Fruit fly (Drosophila melanogaster) whole organism, embryonic: ENCODE results near the gene Bet1.

Source experiments
- C15 ChIP-seq: fragments of 200-800 bp; sonication (Bioruptor generic); IDR thresholded peaks from 3 replicates; pipeline ENCODE4 v1.3.6; 2022; ENCODE audit warnings: missing biosample characterization, missing genetic modification characterization
- CG11247 ChIP-seq: fragments of 200-800 bp; sonication (Bioruptor generic); IDR thresholded peaks from 2 replicates; pipeline ENCODE4 v1.3.6; 2022; ENCODE audit warnings: missing biosample characterization, missing genetic modification characterization
- CG11695 ChIP-seq: fragments of 200-800 bp; sonication (Bioruptor generic); IDR thresholded peaks from 3 replicates; pipeline ENCODE4 v1.3.6; 2022; ENCODE audit warnings: missing biosample characterization, missing genetic modification characterization
- CG12071 ChIP-seq: fragments of 200-800 bp; sonication (Bioruptor generic); optimal IDR thresholded peaks from 3 replicates; lab custom pipeline; 2018; ENCODE audit warnings: missing biosample characterization, mild to moderate bottlenecking, missing genetic modification characterization
- CG12219 ChIP-seq: fragments of 200-800 bp; sonication (Bioruptor generic); optimal IDR thresholded peaks from 3 replicates; lab custom pipeline; 2018; ENCODE audit warnings: missing biosample characterization, mild to moderate bottlenecking, missing genetic modification characterization
- CG12391 ChIP-seq: fragments of 200-800 bp; sonication (Bioruptor generic); optimal IDR thresholded peaks from 3 replicates; lab custom pipeline; 2018; ENCODE audit warnings: missing biosample characterization, mild to moderate bottlenecking, missing genetic modification characterization, moderate library complexity
- CG12744 ChIP-seq: fragments of 200-800 bp; sonication (Bioruptor generic); optimal IDR thresholded peaks from 2 replicates; lab custom pipeline; 2016; ENCODE audit warnings: missing biosample characterization, missing genetic modification characterization
- CG13424 ChIP-seq: fragments of 200-800 bp; sonication (Bioruptor generic); optimal IDR thresholded peaks from 2 replicates; lab custom pipeline; 2019; ENCODE audit warnings: missing biosample characterization, mild to moderate bottlenecking, missing genetic modification characterization, moderate library complexity
- CG14014 ChIP-seq: fragments of 200-800 bp; sonication (Bioruptor generic); IDR thresholded peaks from 2 replicates; pipeline ENCODE4 v1.3.6; 2022; ENCODE audit warnings: missing biosample characterization, missing genetic modification characterization
- CG14667 ChIP-seq: fragments of 200-800 bp; sonication (Bioruptor generic); IDR thresholded peaks from 2 replicates; pipeline ENCODE4 v1.3.6; 2022; ENCODE audit warnings: missing biosample characterization, missing genetic modification characterization
- CG15011 ChIP-seq: fragments of 200-800 bp; sonication (Bioruptor generic); optimal IDR thresholded peaks from 3 replicates; lab custom pipeline; 2018; ENCODE audit warnings: missing biosample characterization, mild to moderate bottlenecking, missing genetic modification characterization
- CG1529 ChIP-seq: fragments of 200-800 bp; sonication (Bioruptor generic); optimal IDR thresholded peaks from 3 replicates; lab custom pipeline; 2018; ENCODE audit warnings: missing biosample characterization, missing genetic modification characterization
- CG1602 ChIP-seq: fragments of 200-800 bp; sonication (Bioruptor generic); optimal IDR thresholded peaks from 3 replicates; lab custom pipeline; 2016; ENCODE audit warnings: missing biosample characterization, missing genetic modification characterization
- CG17829 ChIP-seq: fragments of 200-800 bp; optimal IDR thresholded peaks from 2 replicates; lab custom pipeline; 2019; ENCODE audit warnings: missing biosample characterization, mild to moderate bottlenecking, missing genetic modification characterization, moderate library complexity
- CG17912 ChIP-seq: fragments of 200-800 bp; sonication (Bioruptor generic); optimal IDR thresholded peaks from 2 replicates; lab custom pipeline; 2018; ENCODE audit warnings: missing biosample characterization, mild to moderate bottlenecking, missing genetic modification characterization
- CG2116 ChIP-seq: fragments of 200-800 bp; sonication (Bioruptor generic); optimal IDR thresholded peaks from 3 replicates; lab custom pipeline; 2018; ENCODE audit warnings: missing biosample characterization, mild to moderate bottlenecking, missing genetic modification characterization
- CG2120 ChIP-seq: fragments of 200-800 bp; sonication (Bioruptor generic); optimal IDR thresholded peaks from 3 replicates; lab custom pipeline; 2016; ENCODE audit warnings: missing biosample characterization, missing genetic modification characterization
- CG2129 ChIP-seq: fragments of 200-800 bp; sonication (Bioruptor generic); IDR thresholded peaks from 2 replicates; pipeline ENCODE4 v1.3.6; 2022; ENCODE audit warnings: missing biosample characterization, missing genetic modification characterization; ENCODE audit not compliant: partially characterized antibody
- CG2712 ChIP-seq: fragments of 200-800 bp; optimal IDR thresholded peaks from 3 replicates; lab custom pipeline; 2019; ENCODE audit warnings: missing biosample characterization, mild to moderate bottlenecking, missing genetic modification characterization, moderate library complexity
- CG5953 ChIP-seq: fragments of 200-800 bp; sonication (Bioruptor generic); IDR thresholded peaks from 2 replicates; pipeline ENCODE4 v1.3.6; 2022; ENCODE audit warnings: missing biosample characterization, missing genetic modification characterization
- CG6689 ChIP-seq: fragments of 200-800 bp; sonication (Bioruptor generic); IDR thresholded peaks from 2 replicates; pipeline ENCODE4 v1.3.6; 2022; ENCODE audit warnings: missing biosample characterization, missing genetic modification characterization
- CG7271 ChIP-seq: fragments of 200-800 bp; sonication (Bioruptor generic); optimal IDR thresholded peaks from 2 replicates; lab custom pipeline; 2018; ENCODE audit warnings: missing biosample characterization, mild to moderate bottlenecking, missing genetic modification characterization, moderate library complexity
- CG7357 ChIP-seq: fragments of 200-800 bp; sonication (Bioruptor generic); IDR thresholded peaks from 3 replicates; pipeline ENCODE4 v1.3.6; 2022; ENCODE audit warnings: missing biosample characterization, missing genetic modification characterization
- CrebB ChIP-seq: fragments of 200-800 bp; sonication (Bioruptor generic); optimal IDR thresholded peaks from 3 replicates; lab custom pipeline; 2018; ENCODE audit warnings: missing biosample characterization, mild to moderate bottlenecking, missing genetic modification characterization
- Deaf1 ChIP-seq: fragments of 200-800 bp; optimal IDR thresholded peaks from 3 replicates; lab custom pipeline; 2019; ENCODE audit warnings: missing biosample characterization, mild to moderate bottlenecking, missing genetic modification characterization, moderate library complexity
- Doc3 ChIP-seq: fragments of 200-800 bp; sonication (Bioruptor generic); IDR thresholded peaks from 3 replicates; pipeline ENCODE4 v1.3.6; 2022; ENCODE audit warnings: missing biosample characterization, missing genetic modification characterization; ENCODE audit not compliant: partially characterized antibody
- Ets65A ChIP-seq: fragments of 200-800 bp; sonication (Bioruptor generic); peaks from one replicate; lab custom pipeline; 2016; ENCODE audit warnings: missing biosample characterization, missing genetic modification characterization
- Lhr ChIP-seq: fragments of 200-800 bp; sonication (Bioruptor generic); optimal IDR thresholded peaks from 3 replicates; lab custom pipeline; 2017; ENCODE audit warnings: mild to moderate bottlenecking, missing biosample characterization, missing genetic modification reagents, missing genetic modification characterization
- MBD-R2 ChIP-seq: fragments of 200-800 bp; sonication (Bioruptor generic); IDR thresholded peaks from 2 replicates; pipeline ENCODE4 v1.3.6; 2022; ENCODE audit warnings: missing biosample characterization, missing genetic modification characterization
- MESR4 ChIP-seq: fragments of 200-800 bp; sonication (Bioruptor generic); optimal IDR thresholded peaks from 2 replicates; lab custom pipeline; 2018; ENCODE audit warnings: missing biosample characterization, mild to moderate bottlenecking, missing genetic modification characterization, moderate library complexity
- NFAT ChIP-seq: fragments of 200-800 bp; sonication (Bioruptor generic); IDR thresholded peaks from 2 replicates; pipeline ENCODE4 v1.3.6; 2022; ENCODE audit warnings: missing biosample characterization, missing genetic modification characterization
- Nf-YC ChIP-seq: fragments of 200-800 bp; optimal IDR thresholded peaks from 3 replicates; lab custom pipeline; 2019; ENCODE audit warnings: missing biosample characterization, mild to moderate bottlenecking, missing genetic modification characterization, moderate library complexity
- Ravus ChIP-seq: fragments of 200-800 bp; sonication (Bioruptor generic); IDR thresholded peaks from 2 replicates; pipeline ENCODE4 v1.3.6; 2022; ENCODE audit warnings: missing biosample characterization, missing genetic modification characterization
- Scr ChIP-seq: fragments of 200-800 bp; sonication (Bioruptor generic); IDR thresholded peaks from 2 replicates; pipeline ENCODE4 v1.3.6; 2022; ENCODE audit warnings: missing biosample characterization, missing genetic modification characterization; ENCODE audit not compliant: partially characterized antibody
- Sox100B ChIP-seq: fragments of 200-800 bp; sonication (Bioruptor generic); optimal IDR thresholded peaks from 3 replicates; lab custom pipeline; 2018; ENCODE audit warnings: missing biosample characterization, mild to moderate bottlenecking, missing genetic modification characterization
- YL-1 ChIP-seq: fragments of 200-800 bp; sonication (Bioruptor generic); optimal IDR thresholded peaks from 3 replicates; lab custom pipeline; 2017; ENCODE audit warnings: missing biosample characterization, mild to moderate bottlenecking, missing genetic modification characterization
- ab ChIP-seq: fragments of 200-800 bp; sonication (Bioruptor generic); optimal IDR thresholded peaks from 2 replicates; lab custom pipeline; 2016; ENCODE audit warnings: missing biosample characterization, missing genetic modification characterization
- abd-A ChIP-seq: fragments of 200-800 bp; sonication (Bioruptor generic); optimal IDR thresholded peaks from 3 replicates; lab custom pipeline; 2019; ENCODE audit warnings: missing biosample characterization, mild to moderate bottlenecking, missing genetic modification characterization, moderate library complexity
- ash1 ChIP-seq: fragments of 200-800 bp; sonication (Bioruptor generic); optimal IDR thresholded peaks from 2 replicates; lab custom pipeline; 2018; ENCODE audit warnings: missing biosample characterization, mild to moderate bottlenecking, missing genetic modification characterization
- az2 ChIP-seq: fragments of 200-800 bp; sonication (Bioruptor generic); optimal IDR thresholded peaks from 3 replicates; lab custom pipeline; 2016; ENCODE audit warnings: missing biosample characterization, missing genetic modification characterization
- bowl ChIP-seq: fragments of 200-800 bp; sonication (Bioruptor generic); IDR thresholded peaks from 2 replicates; pipeline ENCODE4 v1.3.6; 2022; ENCODE audit warnings: missing biosample characterization, missing genetic modification characterization
- caup ChIP-seq: fragments of 200-800 bp; sonication (Bioruptor generic); optimal IDR thresholded peaks from 3 replicates; lab custom pipeline; 2017; ENCODE audit warnings: missing biosample characterization, mild to moderate bottlenecking, missing genetic modification characterization, moderate library complexity; ENCODE audit not compliant: severe bottlenecking
- esg ChIP-seq: fragments of 200-800 bp; sonication (Bioruptor generic); conservative IDR thresholded peaks from 2 replicates; pipeline ENCODE4 v1.3.6; 2022; ENCODE audit warnings: missing biosample characterization, missing genetic modification characterization
- insv ChIP-seq, 2 experiments: fragments of 200-800 bp; sonication (Bioruptor generic); optimal IDR thresholded peaks; 3 replicates each; lab custom pipeline; 2016 to 2018; ENCODE audit warnings: missing biosample characterization in 2 of 2, missing genetic modification characterization in 2 of 2
- nom ChIP-seq: fragments of 200-800 bp; sonication (Bioruptor generic); optimal IDR thresholded peaks from 2 replicates; lab custom pipeline; 2017; ENCODE audit warnings: missing biosample characterization, missing genetic modification characterization, mild to moderate bottlenecking, moderate library complexity, missing genetic modification reagents
- pan ChIP-seq, 4 experiments: fragments of >200 bp in 3 of 4; fragments of 200-800 bp in 1 of 4; sonication (Bioruptor generic) in 1 of 4; optimal IDR thresholded peaks in 3 of 4; IDR thresholded peaks in 1 of 4; 2 replicates each; pipeline versions ENCODE4 v1.3.6 to Lab custom; 2017 to 2022; ENCODE audit warnings: missing biosample characterization in 2 of 4, missing genetic modification characterization in 2 of 4, mixed read lengths in 1 of 4
- ranshi ChIP-seq: fragments of 200-800 bp; sonication (Bioruptor generic); IDR thresholded peaks from 2 replicates; pipeline ENCODE4 v1.3.6; 2022; ENCODE audit warnings: missing biosample characterization, missing genetic modification characterization
- sc ChIP-seq, 3 experiments: fragments of >200 bp in 2 of 3; fragments of 200-800 bp in 1 of 3; sonication (Bioruptor generic) in 1 of 3; optimal IDR thresholded peaks; 2 replicates in 2 of 3; 3 replicates in 1 of 3; lab custom pipeline; 2017; ENCODE audit warnings: mild to moderate bottlenecking in 1 of 3, missing biosample characterization in 1 of 3, missing genetic modification characterization in 1 of 3, missing genetic modification reagents in 1 of 3
- seq ChIP-seq: fragments of 200-800 bp; sonication (Bioruptor generic); IDR thresholded peaks from 2 replicates; pipeline ENCODE4 v1.3.6; 2022; ENCODE audit warnings: missing biosample characterization, missing genetic modification characterization

The Bet1 gene

dm6 chr3L:19264141-19264487 is 2.9 kb downstream of the Bet1 start, which contains the start of gene Max (continued):
- peak; percentile 84 for TF ChIP-seq CG2712 (tag; lab: Kevin White, UChicago)
- peak; percentile 65 for TF ChIP-seq CG11247 (GFP tag; lab: Robert Waterston, UW)
- peak; percentile 63 for TF ChIP-seq CrebB
- peak; percentile 45 for TF ChIP-seq esg (GFP tag; lab: Robert Waterston, UW)
- peak; percentile 44 for TF ChIP-seq CG7271 (tag; lab: Kevin White, UChicago)
- peak; percentile 22; the same call in 1 of the 2 replicates for TF ChIP-seq Ravus (GFP tag; lab: Robert Waterston, UW)
- peak; percentile 90 for TF ChIP-seq MBD-R2 (GFP tag; lab: Robert Waterston, UW)
- TF ChIP-seq sc (optimal IDR thresholded peaks at IDR 0.05; lab: Kevin White, UChicago), result no peak
- peak; percentile 17 for TF ChIP-seq sc (GFP tag; optimal IDR thresholded peaks at IDR 0.05; lab: Kevin White, UChicago)
- peak in 1 of 2 experiments; percentile 37 for TF ChIP-seq insv (GFP tag; optimal IDR thresholded peaks at IDR 0.05; lab: Kevin White, UChicago)
- no peak for TF ChIP-seq CG2129 (GFP tag; lab: Robert Waterston, UW)
- no peak for TF ChIP-seq CG12744 (GFP tag; lab: Kevin White, UChicago)
- TF ChIP-seq pan (optimal IDR thresholded peaks at IDR 0.05; lab: Kevin White, UChicago), result no peak
- TF ChIP-seq pan (GFP tag; optimal IDR thresholded peaks at IDR 0.05 in 1 of 2, IDR thresholded peaks at IDR 0.05 in 1 of 2), result peak in 1 of 2 experiments; percentile 83
- peak; percentile 57; the same call in 1 of the 2 replicates for TF ChIP-seq seq (GFP tag; lab: Robert Waterston, UW)
- TF ChIP-seq CG15011, result no peak
- peak; percentile 50 for TF ChIP-seq CG17912 (GFP tag; lab: Kevin White, UChicago)
- peak; percentile 80 for TF ChIP-seq CG6689 (GFP tag; lab: Robert Waterston, UW)
- TF ChIP-seq az2 (GFP tag; lab: Kevin White, UChicago), result peak; percentile 63
- TF ChIP-seq YL-1 (GFP tag; lab: Kevin White, UChicago), result peak; percentile 92
- peak; percentile 58 for TF ChIP-seq CG14667 (GFP tag; lab: Robert Waterston, UW)
- TF ChIP-seq CG12071, result peak; percentile 36
- 0 out of 3 replicates have a peak, but pooled peaks have one; percentile 16 for TF ChIP-seq C15 (GFP tag; lab: Robert Waterston, UW)
- no peak; the same call in 1 of the 2 replicates for TF ChIP-seq bowl (GFP tag; lab: Robert Waterston, UW)
- peak; percentile 50 for TF ChIP-seq CG2116
- peak; percentile 85 for TF ChIP-seq CG17829 (tag; lab: Kevin White, UChicago)
- TF ChIP-seq CG5953 (GFP tag; lab: Robert Waterston, UW), result no peak
- TF ChIP-seq ranshi, result peak; percentile 59; the same call in 1 of the 2 replicates
- TF ChIP-seq Scr (GFP tag; lab: Robert Waterston, UW), result 0 out of 2 replicates have a peak, but pooled peaks have one; percentile 9
- TF ChIP-seq CG12219 (GFP tag; lab: Kevin White, UChicago), result peak; percentile 44
- TF ChIP-seq CG11695 (GFP tag; lab: Robert Waterston, UW), result peak; percentile 58; the same call in 1 of the 3 replicates
- peak; percentile 44 for TF ChIP-seq CG1602
- TF ChIP-seq Lhr (GFP tag; lab: Kevin White, UChicago), result peak; percentile 22
- TF ChIP-seq Ets65A (GFP tag; lab: Kevin White, UChicago), result peak; percentile 41
- TF ChIP-seq Deaf1 (tag; lab: Kevin White, UChicago), result peak; percentile 44
- peak; percentile 78 for TF ChIP-seq NFAT (GFP tag; lab: Robert Waterston, UW)
- no peak for TF ChIP-seq abd-A (tag; lab: Kevin White, UChicago)
- TF ChIP-seq ash1, result no peak
- peak; percentile 83 for TF ChIP-seq CG13424 (tag; lab: Kevin White, UChicago)
- peak; percentile 75 for TF ChIP-seq caup (GFP tag; lab: Kevin White, UChicago)
- peak; percentile 53 for TF ChIP-seq MESR4 (GFP tag; lab: Kevin White, UChicago)
- peak; percentile 40; the same call in 1 of the 3 replicates for TF ChIP-seq CG7357 (GFP tag; lab: Robert Waterston, UW)
- peak; percentile 30 for TF ChIP-seq CG1529 (GFP tag; lab: Kevin White, UChicago)
- TF ChIP-seq nom (GFP tag; lab: Kevin White, UChicago), result peak; percentile 32
- TF ChIP-seq CG2120 (GFP tag; lab: Kevin White, UChicago), result peak; percentile 66
- no peak for TF ChIP-seq Sox100B
- TF ChIP-seq ab (GFP tag; lab: Kevin White, UChicago), result no peak
- TF ChIP-seq Doc3, result no peak
- peak; percentile 90 for TF ChIP-seq CG12391 (tag; lab: Kevin White, UChicago)
- TF ChIP-seq CG14014, result peak; percentile 70
- TF ChIP-seq Nf-YC (tag; lab: Kevin White, UChicago), result no peak
